Fruit fly (Drosophila melanogaster) whole organism, pupa: ENCODE data around the gene superdeath.

Experiments used
- CG10348 ChIP-seq: fragments of 200-800 bp; sonication (Bioruptor generic); IDR thresholded peaks from 2 replicates; pipeline ENCODE4 v1.3.6; 2022; ENCODE audit warnings: missing biosample characterization, missing genetic modification characterization
- CG12605 ChIP-seq: fragments of 200-800 bp; sonication (Bioruptor generic); IDR thresholded peaks from 2 replicates; pipeline ENCODE4 v1.3.6; 2022; ENCODE audit warnings: missing biosample characterization, missing genetic modification characterization
- CG13204 ChIP-seq: fragments of 200-800 bp; sonication (Bioruptor generic); optimal IDR thresholded peaks from 2 replicates; lab custom pipeline; 2018; ENCODE audit warnings: missing biosample characterization, mild to moderate bottlenecking, missing genetic modification characterization, moderate library complexity
- CG14655 ChIP-seq: fragments of 200-800 bp; sonication (Bioruptor generic); optimal IDR thresholded peaks from 3 replicates; lab custom pipeline; 2017; ENCODE audit warnings: mild to moderate bottlenecking, missing biosample characterization, missing genetic modification reagents, missing genetic modification characterization
- CG15710 ChIP-seq: fragments of 200-800 bp; sonication (Bioruptor generic); optimal IDR thresholded peaks from 2 replicates; lab custom pipeline; 2018; ENCODE audit warnings: missing biosample characterization, mild to moderate bottlenecking, missing genetic modification characterization, moderate library complexity
- CG17806 ChIP-seq: fragments of 200-800 bp; sonication (Bioruptor generic); optimal IDR thresholded peaks from 2 replicates; lab custom pipeline; 2018; ENCODE audit warnings: missing biosample characterization, mild to moderate bottlenecking, missing genetic modification characterization, moderate library complexity
- CG32121 ChIP-seq: fragments of 200-800 bp; sonication (Bioruptor generic); IDR thresholded peaks from 2 replicates; pipeline ENCODE4 v1.3.6; 2022; ENCODE audit warnings: missing biosample characterization, missing genetic modification characterization
- CG34367 ChIP-seq: fragments of 200-800 bp; sonication (Bioruptor generic); optimal IDR thresholded peaks from 2 replicates; lab custom pipeline; 2018; ENCODE audit warnings: missing biosample characterization, mild to moderate bottlenecking, missing genetic modification characterization
- CG4496 ChIP-seq: fragments of 200-800 bp; sonication (Bioruptor generic); IDR thresholded peaks from 3 replicates; pipeline ENCODE4 v1.3.6; 2022; ENCODE audit warnings: missing biosample characterization, missing genetic modification characterization
- CG8159 ChIP-seq: fragments of 200-800 bp; sonication (Bioruptor generic); optimal IDR thresholded peaks from 3 replicates; lab custom pipeline; 2018; ENCODE audit warnings: missing biosample characterization, mild to moderate bottlenecking, missing genetic modification characterization, moderate library complexity
- CG8301 ChIP-seq: fragments of 200-800 bp; sonication (Bioruptor generic); optimal IDR thresholded peaks from 2 replicates; lab custom pipeline; 2018; ENCODE audit warnings: missing biosample characterization, mild to moderate bottlenecking, missing genetic modification characterization
- CG9948 ChIP-seq: fragments of 200-800 bp; sonication (Bioruptor generic); optimal IDR thresholded peaks from 2 replicates; lab custom pipeline; 2018; ENCODE audit warnings: missing biosample characterization, mild to moderate bottlenecking, missing genetic modification characterization, moderate library complexity
- D1 ChIP-seq: fragments of 200-800 bp; sonication (Bioruptor generic); optimal IDR thresholded peaks from 2 replicates; lab custom pipeline; 2018; ENCODE audit warnings: missing biosample characterization, mild to moderate bottlenecking, missing genetic modification characterization, moderate library complexity
- EcR ChIP-seq: fragments of 200-800 bp; sonication (Bioruptor generic); optimal IDR thresholded peaks from 3 replicates; lab custom pipeline; 2019; ENCODE audit warnings: missing biosample characterization, missing genetic modification characterization, mild to moderate bottlenecking, moderate library complexity, missing genetic modification reagents
- Ets98B ChIP-seq: fragments of 200-800 bp; sonication (Bioruptor generic); IDR thresholded peaks from 2 replicates; pipeline ENCODE4 v1.3.6; 2022; ENCODE audit warnings: missing biosample characterization, missing genetic modification characterization
- Pif1A ChIP-seq: fragments of 200-800 bp; sonication (Bioruptor generic); optimal IDR thresholded peaks from 3 replicates; lab custom pipeline; 2016; ENCODE audit warnings: missing biosample characterization, missing genetic modification characterization
- Pif1B ChIP-seq: fragments of 200-800 bp; sonication (Bioruptor generic); optimal IDR thresholded peaks from 3 replicates; lab custom pipeline; 2016; ENCODE audit warnings: missing biosample characterization, missing genetic modification characterization
- Snoo ChIP-seq: fragments of 200-800 bp; sonication (Bioruptor generic); optimal IDR thresholded peaks from 3 replicates; lab custom pipeline; 2017; ENCODE audit warnings: missing biosample characterization, mild to moderate bottlenecking, missing genetic modification characterization, inconsistent platforms
- fd96Ca ChIP-seq: fragments of 200-800 bp; sonication (Bioruptor generic); IDR thresholded peaks from 3 replicates; pipeline ENCODE4 v1.3.6; 2022; ENCODE audit warnings: missing biosample characterization, missing genetic modification characterization
- gl ChIP-seq: fragments of 200-800 bp; sonication (Bioruptor generic); optimal IDR thresholded peaks from 2 replicates; lab custom pipeline; 2018; ENCODE audit warnings: missing biosample characterization, mild to moderate bottlenecking, missing genetic modification characterization

The superdeath gene

DNA sequence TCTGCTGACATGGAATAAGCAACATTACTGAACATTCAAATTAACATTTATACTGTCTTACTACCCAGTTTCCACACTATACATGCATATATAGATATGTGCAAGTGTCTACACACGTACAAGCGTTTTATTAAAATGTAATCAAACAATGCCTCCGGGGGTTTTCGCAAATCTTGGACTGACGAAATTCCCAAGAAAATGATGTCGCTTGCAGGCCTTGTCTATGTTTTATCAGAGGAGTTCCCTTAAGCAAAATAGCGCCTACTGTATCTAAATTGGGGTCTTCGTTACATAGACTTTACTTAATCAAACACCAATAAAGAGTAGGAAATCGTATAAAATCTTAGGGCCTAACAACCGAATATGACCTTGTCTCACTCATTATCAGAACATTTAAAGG is 21.2 kb downstream of the superdeath start:
- TF ChIP-seq Ets98B (no peak), Pif1B (GFP tag; lab: Kevin White, UChicago) (no peak), CG9948 (no peak), EcR (GFP tag; lab: Kevin White, UChicago) (no peak), Pif1A (GFP tag; lab: Kevin White, UChicago) (no peak), D1 (tag; lab: Kevin White, UChicago) (no peak)

dm6 chr3R:29164930-29165693 is 26.6 kb downstream of the superdeath start, which contains the start of gene CG11898:
CG11898 (plus strand) TSS chr3R:29165643.
- TF ChIP-seq gl (tag; lab: Kevin White, UChicago) (no peak), CG14655 (GFP tag; lab: Kevin White, UChicago) (no peak), Snoo (tag; lab: Kevin White, UChicago) (no peak), CG10348 (no peak), fd96Ca (no peak), CG4496 (GFP tag; lab: Robert Waterston, UW) (no peak), CG34367 (tag; lab: Kevin White, UChicago) (no peak), D1 (tag; lab: Kevin White, UChicago) (no peak), CG15710 (no peak), Pif1A (GFP tag; lab: Kevin White, UChicago) (no peak), CG17806 (no peak), CG32121 (GFP tag; lab: Robert Waterston, UW) (no peak), Pif1B (GFP tag; lab: Kevin White, UChicago) (no peak), CG8159 (tag; lab: Kevin White, UChicago) (no peak), CG12605 (GFP tag; lab: Robert Waterston, UW) (no peak), CG9948 (no peak), CG13204 (no peak), EcR (GFP tag; lab: Kevin White, UChicago) (no peak), CG8301 (tag; lab: Kevin White, UChicago) (no peak)

DNA sequence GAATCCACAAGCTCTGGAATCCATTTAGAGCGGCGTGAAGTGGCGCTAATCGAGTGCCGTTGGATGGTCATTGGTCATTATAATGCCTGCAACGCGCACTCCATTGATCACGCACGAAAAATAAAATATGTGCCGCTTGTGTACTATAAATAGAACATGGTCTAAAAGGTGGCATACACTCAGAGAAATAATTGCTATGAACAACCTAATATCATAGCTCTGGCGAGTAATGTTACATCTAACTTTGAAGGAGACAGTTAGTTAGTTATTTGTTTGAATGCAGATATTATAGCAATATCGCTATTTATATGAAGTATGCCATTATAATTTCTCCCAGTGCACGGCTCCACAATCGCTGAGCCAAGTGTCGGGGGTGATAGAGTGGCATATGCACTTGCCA is 52.5 kb downstream of the superdeath start:
- TF ChIP-seq CG4496 (GFP tag; lab: Robert Waterston, UW) (0 out of 3 replicates have a peak, but pooled peaks have one; percentile 14), CG8159 (tag; lab: Kevin White, UChicago) (no peak)

dm6 chr3R:29194957-29195356 is 56.5 kb downstream of the superdeath start, which contains the start of gene jus:
jus (minus strand) TSS chr3R:29194994.
- TF ChIP-seq CG32121 (GFP tag; lab: Robert Waterston, UW) (no peak), CG12605 (GFP tag; lab: Robert Waterston, UW) (no peak), CG17806 (no peak), CG8159 (tag; lab: Kevin White, UChicago) (no peak), CG13204 (no peak), CG9948 (no peak), fd96Ca (no peak), Pif1A (GFP tag; lab: Kevin White, UChicago) (no peak), CG4496 (GFP tag; lab: Robert Waterston, UW) (no peak), D1 (tag; lab: Kevin White, UChicago) (no peak)
- TF ChIP-seq, all 21 proteins: peak for 0
